Worm (Caenorhabditis elegans) whole organism, young adult: Measurements from ENCODE around the gene F47B8.4.

Source experiments
- D2030.7 ChIP-seq: fragments of 200-800 bp; sonication (Bioruptor generic); IDR thresholded peaks from 2 replicates; pipeline ENCODE4 v1.3.6; 2022; ENCODE audit warnings: missing genetic modification reagents, missing genetic modification characterization, missing compliant biosample characterization
- F10E7.11 ChIP-seq: sonication (generic microtip); optimal IDR thresholded peaks from 2 replicates; lab custom pipeline; 2017; ENCODE audit warnings: mild to moderate bottlenecking, missing genetic modification characterization, moderate library complexity, missing compliant biosample characterization
- F23B12.7 ChIP-seq: sonication (generic microtip); optimal IDR thresholded peaks from 2 replicates; lab custom pipeline; 2017; ENCODE audit warnings: missing genetic modification characterization, mild to moderate bottlenecking, missing compliant biosample characterization, antibody characterized with exemption, moderate library complexity; ENCODE audit not compliant: insufficient read depth
- F33H1.4 ChIP-seq: fragments of 200-800 bp; sonication (Bioruptor generic); IDR thresholded peaks from 2 replicates; pipeline ENCODE4 v1.3.6; 2022; ENCODE audit warnings: missing genetic modification reagents, missing genetic modification characterization, missing compliant biosample characterization
- T07F8.4 ChIP-seq: sonication (generic microtip); optimal IDR thresholded peaks from 2 replicates; lab custom pipeline; 2016; ENCODE audit warnings: mild to moderate bottlenecking, missing genetic modification characterization, moderate library complexity, missing compliant biosample characterization
- Y53G8AR.9 ChIP-seq: fragments of 200-800 bp; sonication (Bioruptor generic); conservative IDR thresholded peaks from 2 replicates; pipeline ENCODE4 v1.3.6; 2022; ENCODE audit warnings: missing genetic modification reagents, missing genetic modification characterization, missing compliant biosample characterization
- Y56A3A.18 ChIP-seq: fragments of 200-800 bp; sonication (Bioruptor generic); IDR thresholded peaks from 2 replicates; pipeline ENCODE4 v1.3.6; 2022; ENCODE audit warnings: missing genetic modification reagents, missing genetic modification characterization, missing compliant biosample characterization
- Y79H2A.3 ChIP-seq: fragments of 200-800 bp; sonication (Bioruptor generic); conservative IDR thresholded peaks from 2 replicates; pipeline ENCODE4 v1.3.6; 2022; ENCODE audit warnings: missing genetic modification reagents, missing genetic modification characterization, missing compliant biosample characterization
- ZK185.1 ChIP-seq: sonication (generic microtip); optimal IDR thresholded peaks from 2 replicates; lab custom pipeline; 2016; ENCODE audit warnings: mild to moderate bottlenecking, missing genetic modification characterization, missing compliant biosample characterization; ENCODE audit not compliant: poor library complexity, severe bottlenecking
- aptf-3 ChIP-seq: fragments of 200-800 bp; sonication (Bioruptor generic); IDR thresholded peaks from 2 replicates; pipeline ENCODE4 v1.3.6; 2022; ENCODE audit warnings: missing genetic modification characterization, missing compliant biosample characterization
- cebp-1 ChIP-seq, 2 experiments: fragments of 200-800 bp in 1 of 2; sonication (Bioruptor generic) in 1 of 2; sonication (generic microtip) in 1 of 2; IDR thresholded peaks in 1 of 2; optimal IDR thresholded peaks in 1 of 2; 2 replicates each; pipeline versions ENCODE4 v1.3.6 to Lab custom; 2017 to 2022; ENCODE audit warnings: missing compliant biosample characterization in 2 of 2, missing genetic modification characterization in 2 of 2, mild to moderate bottlenecking in 1 of 2, missing genetic modification reagents in 1 of 2, moderate library complexity in 1 of 2
- cebp-2 ChIP-seq: fragments of 200-800 bp; sonication (Bioruptor generic); IDR thresholded peaks from 2 replicates; pipeline ENCODE4 v1.3.6; 2022; ENCODE audit warnings: missing genetic modification characterization, missing compliant biosample characterization
- ceh-79 ChIP-seq: sonication (generic microtip); optimal IDR thresholded peaks from 2 replicates; lab custom pipeline; 2017; ENCODE audit warnings: mild to moderate bottlenecking, missing genetic modification characterization, missing compliant biosample characterization
- ceh-91 ChIP-seq: fragments of 200-800 bp; sonication (Bioruptor generic); IDR thresholded peaks from 2 replicates; pipeline ENCODE4 v1.3.6; 2022; ENCODE audit warnings: missing genetic modification reagents, missing genetic modification characterization, missing compliant biosample characterization
- dox-1 ChIP-seq: fragments of 200-800 bp; sonication (Bioruptor generic); IDR thresholded peaks from 2 replicates; pipeline ENCODE4 v1.3.6; 2022; ENCODE audit warnings: missing genetic modification reagents, missing genetic modification characterization, missing compliant biosample characterization
- dpl-1 ChIP-seq: fragments of 150-350 bp; optimal IDR thresholded peaks from 2 replicates; lab custom pipeline; 2014; ENCODE audit warnings: missing biosample characterization, missing genetic modification reagents, missing genetic modification characterization
- efl-1 ChIP-seq: fragments of 150-350 bp; optimal IDR thresholded peaks from 2 replicates; lab custom pipeline; 2014; ENCODE audit warnings: missing biosample characterization, missing genetic modification reagents, missing genetic modification characterization
- egl-44 ChIP-seq: fragments of 200-800 bp; sonication (Bioruptor generic); IDR thresholded peaks from 2 replicates; pipeline ENCODE4 v1.3.6; 2022; ENCODE audit warnings: missing genetic modification reagents, missing genetic modification characterization, missing compliant biosample characterization
- egrh-3 ChIP-seq: fragments of 200-800 bp; sonication (Bioruptor generic); IDR thresholded peaks from 2 replicates; pipeline ENCODE4 v1.3.6; 2022; ENCODE audit warnings: missing genetic modification reagents, missing genetic modification characterization, missing compliant biosample characterization
- ekl-4 ChIP-seq: fragments of 200-800 bp; sonication (Bioruptor generic); IDR thresholded peaks from 2 replicates; pipeline ENCODE4 v1.3.6; 2022; ENCODE audit warnings: missing genetic modification reagents, missing genetic modification characterization, missing compliant biosample characterization
- gei-17 ChIP-seq: fragments of 200-800 bp; sonication (Bioruptor generic); optimal IDR thresholded peaks from 2 replicates; lab custom pipeline; 2018; ENCODE audit warnings: mild to moderate bottlenecking, missing genetic modification characterization, missing compliant biosample characterization
- hmg-1.2 ChIP-seq: fragments of 200-800 bp; sonication (Bioruptor generic); IDR thresholded peaks from 2 replicates; pipeline ENCODE4 v1.3.6; 2022; ENCODE audit warnings: missing genetic modification reagents, missing genetic modification characterization, missing compliant biosample characterization
- hmg-20 ChIP-seq: fragments of 200-800 bp; sonication (Bioruptor generic); IDR thresholded peaks from 2 replicates; pipeline ENCODE4 v1.3.6; 2022; ENCODE audit warnings: missing genetic modification reagents, missing genetic modification characterization, missing compliant biosample characterization
- hrde-1 ChIP-seq: sonication (generic microtip); optimal IDR thresholded peaks from 2 replicates; lab custom pipeline; 2016; ENCODE audit warnings: missing genetic modification characterization, mild to moderate bottlenecking, missing compliant biosample characterization, moderate library complexity, missing genotype, missing genetic modification reagents, borderline replicate concordance
- hsf-1 ChIP-seq: fragments of 200-800 bp; sonication (Bioruptor generic); IDR thresholded peaks from 2 replicates; pipeline ENCODE4 v1.3.6; 2022; ENCODE audit warnings: missing genetic modification reagents, missing genetic modification characterization, missing compliant biosample characterization
- let-607 ChIP-seq, 2 experiments: fragments of 200-800 bp in 1 of 2; sonication (Bioruptor generic) in 1 of 2; sonication (generic microtip) in 1 of 2; optimal IDR thresholded peaks; 2 replicates each; lab custom pipeline; 2016 to 2018; ENCODE audit warnings: mild to moderate bottlenecking in 2 of 2, missing compliant biosample characterization in 2 of 2, missing genetic modification characterization in 2 of 2, moderate library complexity in 2 of 2, missing genotype in 1 of 2
- lin-40 ChIP-seq: sonication (generic microtip); optimal IDR thresholded peaks from 2 replicates; lab custom pipeline; 2016; ENCODE audit warnings: missing genetic modification characterization, mild to moderate bottlenecking, missing compliant biosample characterization, missing genotype, missing genetic modification reagents
- lin-54 ChIP-seq: fragments of 200-800 bp; sonication (Bioruptor generic); optimal IDR thresholded peaks from 2 replicates; lab custom pipeline; 2018; ENCODE audit warnings: mild to moderate bottlenecking, missing genetic modification characterization, missing compliant biosample characterization
- madf-8 ChIP-seq: fragments of 200-800 bp; sonication (Bioruptor generic); conservative IDR thresholded peaks from 2 replicates; pipeline ENCODE4 v1.3.6; 2022; ENCODE audit warnings: missing genetic modification reagents, missing genetic modification characterization, missing compliant biosample characterization
- mcd-1 ChIP-seq: fragments of 200-800 bp; sonication (Bioruptor generic); IDR thresholded peaks from 2 replicates; pipeline ENCODE4 v1.3.6; 2022; ENCODE audit warnings: missing genetic modification reagents, missing genetic modification characterization, missing compliant biosample characterization
- mes-4 ChIP-seq: sonication (generic microtip); optimal IDR thresholded peaks from 2 replicates; lab custom pipeline; 2016; ENCODE audit warnings: missing genotype, missing genetic modification characterization, missing compliant biosample characterization
- nfyb-1 ChIP-seq: fragments of 200-800 bp; sonication (Bioruptor generic); IDR thresholded peaks from 2 replicates; pipeline ENCODE4 v1.3.6; 2022; ENCODE audit warnings: missing genetic modification reagents, missing genetic modification characterization, missing compliant biosample characterization
- pha-4 ChIP-seq: fragments of 150-350 bp; sonication (generic microtip); optimal IDR thresholded peaks from 2 replicates; lab custom pipeline; 2014; ENCODE audit warnings: missing biosample characterization, missing genetic modification reagents, missing genetic modification characterization
- rcor-1 ChIP-seq: fragments of 200-800 bp; sonication (Bioruptor generic); IDR thresholded peaks from 2 replicates; pipeline ENCODE4 v1.3.6; 2022; ENCODE audit warnings: missing genetic modification reagents, missing genetic modification characterization, missing compliant biosample characterization
- sdz-38 ChIP-seq: sonication (generic microtip); optimal IDR thresholded peaks from 2 replicates; lab custom pipeline; 2016; ENCODE audit warnings: missing genotype, missing genetic modification characterization, missing compliant biosample characterization
- snpc-1.1 ChIP-seq: sonication (generic microtip); optimal IDR thresholded peaks from 2 replicates; lab custom pipeline; 2017; ENCODE audit warnings: missing genetic modification characterization, mild to moderate bottlenecking, missing compliant biosample characterization, antibody characterized with exemption, moderate library complexity, missing genotype, missing genetic modification reagents; ENCODE audit not compliant: insufficient read depth
- snpc-4 ChIP-seq, 5 experiments: fragments of 150-350 bp in 1 of 5; sonication (generic microtip) in 4 of 5; optimal IDR thresholded peaks; 2 replicates each; lab custom pipeline; 2014 to 2018; ENCODE audit warnings: missing genetic modification characterization in 5 of 5, missing biosample characterization in 3 of 5, antibody characterized with exemption in 2 of 5, mild to moderate bottlenecking in 2 of 5, missing compliant biosample characterization in 2 of 5, missing genotype in 2 of 5, moderate library complexity in 2 of 5, missing genetic modification reagents in 1 of 5
- somi-1 ChIP-seq: fragments of 200-800 bp; sonication (Bioruptor generic); optimal IDR thresholded peaks from 2 replicates; lab custom pipeline; 2018; ENCODE audit warnings: mild to moderate bottlenecking, missing genetic modification characterization, missing compliant biosample characterization
- tbp1 ChIP-seq: fragments of 200-800 bp; sonication (Bioruptor generic); optimal IDR thresholded peaks from 2 replicates; lab custom pipeline; 2018; ENCODE audit warnings: mild to moderate bottlenecking, missing genetic modification characterization, missing compliant biosample characterization
- xnd-1 ChIP-seq: sonication (generic microtip); optimal IDR thresholded peaks from 2 replicates; lab custom pipeline; 2016; ENCODE audit warnings: missing genotype, missing genetic modification reagents, missing genetic modification characterization, missing compliant biosample characterization
- ztf-18 ChIP-seq: sonication (generic microtip); optimal IDR thresholded peaks from 2 replicates; lab custom pipeline; 2016; ENCODE audit warnings: missing genotype, mild to moderate bottlenecking, missing genetic modification characterization, missing compliant biosample characterization
- ztf-26 ChIP-seq: sonication (generic microtip); optimal IDR thresholded peaks from 2 replicates; lab custom pipeline; 2017; ENCODE audit warnings: missing genetic modification characterization, missing compliant biosample characterization
- ztf-3 ChIP-seq: fragments of 200-800 bp; sonication (Bioruptor generic); optimal IDR thresholded peaks from 2 replicates; lab custom pipeline; 2018; ENCODE audit warnings: mild to moderate bottlenecking, missing genetic modification characterization, missing compliant biosample characterization

Gene F47B8.4

ce11 chrV:14357347-14357746, 32.9 kb upstream of the F47B8.4 start:
- 0 out of 2 replicates have a peak, but pooled peaks have one; percentile 28 for TF ChIP-seq nfyb-1 (GFP tag; lab: Robert Waterston, UW)

ce11 chrV:14355738-14356368, 31.4 kb upstream of the F47B8.4 start, which contains the start of gene cyn-1:
cyn-1 (plus strand) TSS chrV:14356076.
- TF ChIP-seq cebp-2 (GFP tag; lab: Robert Waterston, UW): no peak
- no peak for TF ChIP-seq hmg-20 (GFP tag; lab: Robert Waterston, UW)
- peak in 1 of 2 experiments; percentile 44 for TF ChIP-seq let-607 (tag; optimal IDR thresholded peaks at IDR 0.05; lab: Kevin White, UChicago)
- TF ChIP-seq rcor-1: peak; percentile 53
- TF ChIP-seq ekl-4 (GFP tag; lab: Robert Waterston, UW): peak; percentile 44; the same call in 1 of the 2 replicates
- TF ChIP-seq aptf-3: no peak
- no peak for TF ChIP-seq T07F8.4 (tag; lab: Kevin White, UChicago)
- TF ChIP-seq lin-40 (tag; lab: Kevin White, UChicago): peak; percentile 81
- TF ChIP-seq efl-1 (GFP tag; lab: Kevin White, UChicago): peak; percentile 81
- 0 out of 2 replicates have a peak, but pooled peaks have one; percentile 9 for TF ChIP-seq hsf-1 (GFP tag; lab: Robert Waterston, UW)
- TF ChIP-seq mcd-1 (GFP tag; lab: Robert Waterston, UW): peak; percentile 82
- TF ChIP-seq Y53G8AR.9: peak; percentile 91
- no peak for TF ChIP-seq snpc-4 (GFP tag; optimal IDR thresholded peaks at IDR 0.05; lab: Kevin White, UChicago)
- peak; percentile 42 to 75 (median 59) for TF ChIP-seq snpc-4 (tag; optimal IDR thresholded peaks at IDR 0.05; lab: Kevin White, UChicago)
- no peak for TF ChIP-seq F10E7.11 (tag; lab: Kevin White, UChicago)
- 0 out of 2 replicates have a peak, but pooled peaks have one; percentile 11 for TF ChIP-seq ceh-91 (GFP tag; lab: Robert Waterston, UW)
- TF ChIP-seq tbp1 (GFP tag; lab: Kevin White, UChicago): peak; percentile 66
- TF ChIP-seq sdz-38: no peak
- no peak for TF ChIP-seq pha-4 (tag; lab: Kevin White, UChicago)
- TF ChIP-seq lin-54 (GFP tag; lab: Kevin White, UChicago): peak; percentile 96
- TF ChIP-seq egrh-3 (GFP tag; lab: Robert Waterston, UW): no peak
- TF ChIP-seq somi-1: no peak
- TF ChIP-seq F23B12.7 (tag; lab: Kevin White, UChicago): peak; percentile 58
- TF ChIP-seq madf-8: peak; percentile 34; the same call in 1 of the 2 replicates
- TF ChIP-seq ztf-26: peak; percentile 42
- TF ChIP-seq Y79H2A.3 (GFP tag; lab: Robert Waterston, UW): 0 out of 2 replicates have a peak, but pooled peaks have one; percentile 23
- TF ChIP-seq D2030.7 (GFP tag; lab: Robert Waterston, UW): peak; percentile 54; the same call in 1 of the 2 replicates
- peak; percentile 67 for TF ChIP-seq dox-1 (GFP tag; lab: Robert Waterston, UW)
- peak; percentile 53 for TF ChIP-seq hmg-1.2 (GFP tag; lab: Robert Waterston, UW)
- no peak for TF ChIP-seq cebp-1 (GFP tag; IDR thresholded peaks at IDR 0.05; lab: Robert Waterston, UW)
- peak; percentile 72 for TF ChIP-seq cebp-1 (tag; optimal IDR thresholded peaks at IDR 0.05; lab: Kevin White, UChicago)
- peak; percentile 43 for TF ChIP-seq snpc-1.1 (tag; lab: Kevin White, UChicago)
- TF ChIP-seq ztf-3 (GFP tag; lab: Kevin White, UChicago): no peak
- 0 out of 2 replicates have a peak, but pooled peaks have one; percentile 52 for TF ChIP-seq F33H1.4
- TF ChIP-seq gei-17 (GFP tag; lab: Kevin White, UChicago): no peak
- peak; percentile 45 for TF ChIP-seq xnd-1
- peak; percentile 96 for TF ChIP-seq ztf-18 (tag; lab: Kevin White, UChicago)
- peak; percentile 75 for TF ChIP-seq dpl-1
- peak; percentile 67 for TF ChIP-seq ZK185.1
- no peak for TF ChIP-seq ceh-79
- peak; percentile 69; the same call in 1 of the 2 replicates for TF ChIP-seq Y56A3A.18 (GFP tag; lab: Robert Waterston, UW)
- TF ChIP-seq egl-44: no peak
- TF ChIP-seq hrde-1: peak; percentile 55
- TF ChIP-seq mes-4 (tag; lab: Kevin White, UChicago): no peak
